Fruit fly (Drosophila melanogaster) whole organism, wandering third instar larva: ENCODE results near the gene Nlp.
A peak's percentile ranks its signal among the peaks of the same experiment; 100 is the strongest.

ENCODE experiments used
- Abd-B ChIP-seq: fragments of >200 bp; optimal IDR thresholded peaks from 2 replicates; lab custom pipeline; 2017; ENCODE audit warnings: missing biosample characterization, missing genetic modification characterization
- CG32264 ChIP-seq: fragments of 200-800 bp; sonication (Bioruptor generic); optimal IDR thresholded peaks from 2 replicates; lab custom pipeline; 2016; ENCODE audit warnings: missing biosample characterization, missing genetic modification characterization
- CG9705 ChIP-seq: fragments of 200-800 bp; sonication (Bioruptor generic); optimal IDR thresholded peaks from 2 replicates; lab custom pipeline; 2018; ENCODE audit warnings: missing biosample characterization, mild to moderate bottlenecking, missing genetic modification characterization
- CrebA ChIP-seq: fragments of 200-800 bp; sonication (Bioruptor generic); optimal IDR thresholded peaks from 2 replicates; lab custom pipeline; 2016; ENCODE audit warnings: missing biosample characterization, mild to moderate bottlenecking, missing genetic modification characterization, borderline replicate concordance
- Dfd ChIP-seq: fragments of >200 bp; optimal IDR thresholded peaks from 2 replicates; lab custom pipeline; 2017; ENCODE audit warnings: missing biosample characterization, missing genetic modification characterization
- Dif ChIP-seq: fragments of 200-275, 200-300 bp; sonication (Bioruptor generic); optimal IDR thresholded peaks from 2 replicates; lab custom pipeline; 2018; ENCODE audit warnings: missing biosample characterization, missing genetic modification characterization; ENCODE audit not compliant: partially characterized antibody
- GATAd ChIP-seq: sonication (Bioruptor generic); optimal IDR thresholded peaks from 2 replicates; lab custom pipeline; 2016; ENCODE audit warnings: missing biosample characterization, missing genetic modification characterization
- HLH106 ChIP-seq: fragments of 200-800 bp; optimal IDR thresholded peaks from 3 replicates; lab custom pipeline; 2019; ENCODE audit warnings: missing biosample characterization, mild to moderate bottlenecking, missing genetic modification characterization, moderate library complexity
- Hnf4 ChIP-seq: fragments of 200-800 bp; sonication (Bioruptor generic); optimal IDR thresholded peaks from 2 replicates; lab custom pipeline; 2016; ENCODE audit warnings: missing biosample characterization, mild to moderate bottlenecking, missing genetic modification characterization
- Hr78 ChIP-seq: fragments of >200 bp; optimal IDR thresholded peaks from 2 replicates; lab custom pipeline; 2017; ENCODE audit warnings: missing biosample characterization, missing genetic modification characterization
- Hr83 ChIP-seq: fragments of 200-300 bp; sonication (Bioruptor generic); optimal IDR thresholded peaks from 2 replicates; lab custom pipeline; 2016; ENCODE audit warnings: missing biosample characterization, mild to moderate bottlenecking, missing genetic modification characterization, moderate library complexity; ENCODE audit not compliant: poor library complexity, severe bottlenecking
- Jra ChIP-seq: sonication (Bioruptor generic); optimal IDR thresholded peaks from 2 replicates; lab custom pipeline; 2016; ENCODE audit warnings: missing biosample characterization, missing genetic modification characterization
- Mio ChIP-seq: sonication (Bioruptor generic); optimal IDR thresholded peaks from 2 replicates; lab custom pipeline; 2016; ENCODE audit warnings: missing biosample characterization, missing genetic modification characterization
- Myc ChIP-seq: fragments of >200 bp; optimal IDR thresholded peaks from 2 replicates; lab custom pipeline; 2017
- N ChIP-seq: fragments of >200 bp; optimal IDR thresholded peaks from 2 replicates; lab custom pipeline; 2018; ENCODE audit warnings: missing biosample characterization, missing external identifiers, missing genetic modification characterization
- OdsH ChIP-seq: fragments of 200-800 bp; sonication (Bioruptor generic); optimal IDR thresholded peaks from 2 replicates; lab custom pipeline; 2016; ENCODE audit warnings: missing biosample characterization, mild to moderate bottlenecking, missing genetic modification characterization
- Rel ChIP-seq, 2 experiments: fragments of 200-800 bp; sonication (Bioruptor generic) in 1 of 2; optimal IDR thresholded peaks; 2 replicates in 1 of 2; 3 replicates in 1 of 2; lab custom pipeline; 2016 to 2019; ENCODE audit warnings: mild to moderate bottlenecking in 2 of 2, missing biosample characterization in 2 of 2, missing genetic modification characterization in 2 of 2, moderate library complexity in 1 of 2
- Sp1 ChIP-seq: fragments of 200-800 bp; sonication (Bioruptor generic); optimal IDR thresholded peaks from 3 replicates; lab custom pipeline; 2019; ENCODE audit warnings: missing biosample characterization, mild to moderate bottlenecking, missing genetic modification characterization, moderate library complexity
- Vsx2 ChIP-seq: fragments of 200-300, 225-300 bp; sonication (Bioruptor generic); optimal IDR thresholded peaks from 2 replicates; lab custom pipeline; 2018; ENCODE audit warnings: missing biosample characterization, missing genetic modification characterization; ENCODE audit not compliant: partially characterized antibody
- br ChIP-seq: fragments of 200-800 bp; sonication (Bioruptor generic); optimal IDR thresholded peaks from 2 replicates; lab custom pipeline; 2016; ENCODE audit warnings: missing biosample characterization, missing genetic modification characterization
- brk ChIP-seq: fragments of 200-800 bp; sonication (Bioruptor generic); optimal IDR thresholded peaks from 2 replicates; lab custom pipeline; 2016; ENCODE audit warnings: missing biosample characterization, mild to moderate bottlenecking, missing genetic modification characterization
- dl ChIP-seq, 2 experiments: fragments of 175-275, 200-275 bp in 1 of 2; fragments of 200-275 bp in 1 of 2; sonication (Bioruptor generic); optimal IDR thresholded peaks; lab custom pipeline; 2018; ENCODE audit warnings: mild to moderate bottlenecking in 2 of 2, missing biosample characterization in 2 of 2, missing genetic modification characterization in 2 of 2, moderate library complexity in 2 of 2; ENCODE audit not compliant: partially characterized antibody in 2 of 2, insufficient read depth in 1 of 2
- dmrt93B ChIP-seq: fragments of 200-800 bp; sonication (Bioruptor generic); optimal IDR thresholded peaks from 2 replicates; lab custom pipeline; 2018; ENCODE audit warnings: missing biosample characterization, mild to moderate bottlenecking, missing genetic modification characterization
- dsf ChIP-seq: sonication (Bioruptor generic); optimal IDR thresholded peaks from 2 replicates; lab custom pipeline; 2016; ENCODE audit warnings: missing biosample characterization, missing genetic modification characterization, borderline replicate concordance
- ey ChIP-seq: fragments of 200-800 bp; sonication (Bioruptor generic); optimal IDR thresholded peaks from 2 replicates; lab custom pipeline; 2016; ENCODE audit warnings: missing biosample characterization, missing genetic modification characterization
- foxo ChIP-seq, 2 experiments: fragments of 200-800 bp; sonication (Bioruptor generic); optimal IDR thresholded peaks; 2 replicates in 1 of 2; 3 replicates in 1 of 2; lab custom pipeline; 2016 to 2017; ENCODE audit warnings: missing biosample characterization in 2 of 2, missing genetic modification characterization in 2 of 2
- fru ChIP-seq: fragments of 200-800 bp; sonication (Bioruptor generic); optimal IDR thresholded peaks from 3 replicates; lab custom pipeline; 2016; ENCODE audit warnings: missing biosample characterization, mild to moderate bottlenecking, missing genetic modification characterization
- h ChIP-seq: fragments of 200-800 bp; sonication (Bioruptor generic); optimal IDR thresholded peaks from 3 replicates; lab custom pipeline; 2016; ENCODE audit warnings: missing biosample characterization, mild to moderate bottlenecking, missing genetic modification characterization
- jim ChIP-seq: fragments of 175-275, 200-325 bp; sonication (Bioruptor generic); optimal IDR thresholded peaks from 2 replicates; lab custom pipeline; 2016; ENCODE audit warnings: missing biosample characterization, mild to moderate bottlenecking, missing genetic modification characterization
- lola ChIP-seq: fragments of >200 bp; optimal IDR thresholded peaks from 2 replicates; lab custom pipeline; 2017; ENCODE audit warnings: missing biosample characterization, missing genetic modification characterization
- pan ChIP-seq: fragments of >200 bp; optimal IDR thresholded peaks from 2 replicates; lab custom pipeline; 2017
- psq ChIP-seq: fragments of 200-800 bp; sonication (Bioruptor generic); optimal IDR thresholded peaks from 3 replicates; lab custom pipeline; 2017; ENCODE audit warnings: missing biosample characterization, mild to moderate bottlenecking, missing genetic modification characterization, moderate library complexity
- rgr ChIP-seq: fragments of 200-800 bp; sonication (Bioruptor generic); optimal IDR thresholded peaks from 3 replicates; lab custom pipeline; 2016; ENCODE audit warnings: missing biosample characterization, mild to moderate bottlenecking, missing genetic modification characterization
- sage ChIP-seq: fragments of 200-800 bp; sonication (Bioruptor generic); optimal IDR thresholded peaks from 2 replicates; lab custom pipeline; 2016; ENCODE audit warnings: missing biosample characterization, mild to moderate bottlenecking, missing genetic modification characterization
- sv ChIP-seq: fragments of 200-800 bp; sonication (Bioruptor generic); optimal IDR thresholded peaks from 3 replicates; lab custom pipeline; 2016; ENCODE audit warnings: missing biosample characterization, missing genetic modification characterization
- tai ChIP-seq: sonication (Bioruptor generic); optimal IDR thresholded peaks from 2 replicates; lab custom pipeline; 2016; ENCODE audit warnings: missing biosample characterization, missing genetic modification characterization
- usp ChIP-seq: fragments of >200 bp; optimal IDR thresholded peaks from 2 replicates; lab custom pipeline; 2017; ENCODE audit warnings: missing biosample characterization, missing genetic modification characterization
- woc ChIP-seq: sonication (Bioruptor generic); optimal IDR thresholded peaks from 2 replicates; lab custom pipeline; 2016; ENCODE audit warnings: missing biosample characterization, mild to moderate bottlenecking, missing genetic modification characterization

Gene Nlp

dm6 chr3R:29978595-29978994, 26.0 kb upstream of the Nlp start:
- no peak for TF ChIP-seq Rel (GFP tag; optimal IDR thresholded peaks at IDR 0.05; lab: Kevin White, UChicago)
- no peak for TF ChIP-seq Rel (tag; optimal IDR thresholded peaks at IDR 0.05; lab: Kevin White, UChicago)
- TF ChIP-seq HLH106 (tag; lab: Kevin White, UChicago): peak; percentile 49
- TF ChIP-seq woc: no peak
- no peak for TF ChIP-seq Hnf4
- TF ChIP-seq Sp1 (GFP tag; lab: Kevin White, UChicago): peak; percentile 32
- no peak for TF ChIP-seq CrebA (GFP tag; lab: Kevin White, UChicago)
- TF ChIP-seq N: no peak
- no peak for TF ChIP-seq pan (lab: Kevin White, UChicago)
- no peak for TF ChIP-seq Dif (GFP tag; lab: Kevin White, UChicago)
- no peak for TF ChIP-seq dmrt93B (GFP tag; lab: Kevin White, UChicago)
- TF ChIP-seq brk: no peak
- TF ChIP-seq lola (GFP tag; lab: Kevin White, UChicago): no peak
- TF ChIP-seq CG9705 (GFP tag; lab: Kevin White, UChicago): no peak
- no peak for TF ChIP-seq CG32264
- TF ChIP-seq dl (GFP tag; optimal IDR thresholded peaks at IDR 0.05; lab: Kevin White, UChicago; ENCODE audit: insufficient read depth in 1 of 2, partially characterized antibody in 2 of 2): no peak
- TF ChIP-seq Hr78: no peak
- TF ChIP-seq OdsH (GFP tag; lab: Kevin White, UChicago): peak; percentile 24
- no peak for TF ChIP-seq Abd-B (GFP tag; lab: Kevin White, UChicago)
- no peak for TF ChIP-seq GATAd (GFP tag; lab: Kevin White, UChicago)
- TF ChIP-seq foxo (GFP tag; optimal IDR thresholded peaks at IDR 0.05; lab: Kevin White, UChicago): peak in 1 of 2 experiments; percentile 40
- TF ChIP-seq Dfd (GFP tag; lab: Kevin White, UChicago): no peak
- no peak for TF ChIP-seq dsf (GFP tag; lab: Kevin White, UChicago)
- no peak for TF ChIP-seq jim (GFP tag; lab: Kevin White, UChicago)
- no peak for TF ChIP-seq psq (GFP tag; lab: Kevin White, UChicago)
- TF ChIP-seq Jra (GFP tag; lab: Kevin White, UChicago): no peak
- TF ChIP-seq Mio (GFP tag; lab: Kevin White, UChicago): no peak
- no peak for TF ChIP-seq usp (GFP tag; lab: Kevin White, UChicago)
- peak; percentile 39 for TF ChIP-seq ey (GFP tag; lab: Kevin White, UChicago)
- TF ChIP-seq sv (GFP tag; lab: Kevin White, UChicago): no peak
- peak; percentile 32 for TF ChIP-seq br
- TF ChIP-seq Vsx2 (GFP tag; lab: Kevin White, UChicago): no peak
- TF ChIP-seq sage (GFP tag; lab: Kevin White, UChicago): no peak
- TF ChIP-seq Myc (lab: Kevin White, UChicago): no peak
- TF ChIP-seq rgr (GFP tag; lab: Kevin White, UChicago): peak; percentile 32
- TF ChIP-seq tai (GFP tag; lab: Kevin White, UChicago): no peak
- TF ChIP-seq h (GFP tag; lab: Kevin White, UChicago): peak; percentile 46
- no peak for TF ChIP-seq Hr83 (GFP tag; lab: Kevin White, UChicago)
- peak; percentile 48 for TF ChIP-seq fru (GFP tag; lab: Kevin White, UChicago)

DNA sequence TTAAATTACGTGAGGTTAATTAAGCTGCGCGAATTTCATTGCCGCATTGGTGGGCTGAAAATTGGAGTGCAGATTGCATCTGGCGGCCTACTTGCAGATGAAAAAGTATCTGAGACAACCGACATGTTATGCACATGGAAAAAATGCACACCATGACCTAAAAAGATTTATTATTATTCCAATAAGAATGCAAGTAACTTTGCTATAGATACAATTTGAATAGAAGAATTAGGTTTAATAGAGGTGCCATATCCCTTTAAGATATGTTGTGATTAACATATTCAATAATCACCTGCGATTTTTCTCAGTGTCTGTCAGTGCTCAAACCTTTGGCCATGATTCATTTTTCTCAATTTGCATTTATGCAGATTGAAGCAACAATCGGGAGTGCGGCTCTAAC, 23.1 kb upstream of the Nlp start:
- TF ChIP-seq h (GFP tag; lab: Kevin White, UChicago) (peak; percentile 9), dl (GFP tag; optimal IDR thresholded peaks at IDR 0.05; lab: Kevin White, UChicago; ENCODE audit: insufficient read depth in 1 of 2, partially characterized antibody in 2 of 2) (no peak)

dm6 chr3R:29982027-29982426, 22.6 kb upstream of the Nlp start:
- TF ChIP-seq OdsH (GFP tag; lab: Kevin White, UChicago) (no peak), woc (no peak), rgr (GFP tag; lab: Kevin White, UChicago) (peak; percentile 14), h (GFP tag; lab: Kevin White, UChicago) (peak; percentile 18), Sp1 (GFP tag; lab: Kevin White, UChicago) (no peak), ey (GFP tag; lab: Kevin White, UChicago) (peak; percentile 19), dsf (GFP tag; lab: Kevin White, UChicago) (no peak), Myc (lab: Kevin White, UChicago) (no peak), CrebA (GFP tag; lab: Kevin White, UChicago) (no peak)
